Worm (Caenorhabditis elegans) whole organism, L2 larva: ENCODE results near the gene fbxa-26.
A peak's percentile ranks its signal among the peaks of the same experiment; 100 is the strongest.

Experiments used
- F13H6.1 ChIP-seq: sonication (generic microtip); optimal IDR thresholded peaks from 2 replicates; lab custom pipeline; 2016; ENCODE audit warnings: missing genetic modification characterization, missing compliant biosample characterization
- alr-1 ChIP-seq: fragments of 150-350 bp; optimal IDR thresholded peaks from 2 replicates; lab custom pipeline; 2014; ENCODE audit warnings: missing biosample characterization, missing genetic modification characterization
- ceh-16 ChIP-seq: fragments of 150-350 bp; optimal IDR thresholded peaks from 2 replicates; lab custom pipeline; 2014; ENCODE audit warnings: missing biosample characterization, missing genetic modification characterization
- ceh-82 ChIP-seq: fragments of 150-350 bp; optimal IDR thresholded peaks from 2 replicates; lab custom pipeline; 2014; ENCODE audit warnings: missing biosample characterization, missing genetic modification characterization
- crh-2 ChIP-seq: sonication (generic microtip); optimal IDR thresholded peaks from 2 replicates; lab custom pipeline; 2017; ENCODE audit warnings: missing biosample characterization, missing genetic modification characterization
- dmd-4 ChIP-seq: sonication (generic microtip); optimal IDR thresholded peaks from 2 replicates; lab custom pipeline; 2017; ENCODE audit warnings: missing biosample characterization, missing genetic modification characterization
- egl-27 ChIP-seq: sonication (generic microtip); optimal IDR thresholded peaks from 3 replicates; lab custom pipeline; 2017; ENCODE audit warnings: missing biosample characterization, missing genetic modification reagents, missing genetic modification characterization
- elt-3 ChIP-seq: sonication (generic microtip); optimal IDR thresholded peaks from 2 replicates; lab custom pipeline; 2017; ENCODE audit warnings: missing biosample characterization, missing genetic modification characterization
- fos-1 ChIP-seq: fragments of 150-350 bp; optimal IDR thresholded peaks from 2 replicates; lab custom pipeline; 2014; ENCODE audit warnings: missing biosample characterization, missing genetic modification characterization
- gmeb-1 ChIP-seq: fragments of 150-350 bp; optimal IDR thresholded peaks from 2 replicates; lab custom pipeline; 2014; ENCODE audit warnings: missing biosample characterization, missing genetic modification characterization
- lin-11 ChIP-seq: fragments of 150-350 bp; sonication (generic microtip); optimal IDR thresholded peaks from 2 replicates; lab custom pipeline; 2014; ENCODE audit warnings: missing biosample characterization, missing genetic modification characterization, inconsistent platforms, mixed read lengths
- lsy-2 ChIP-seq, 2 experiments: fragments of 150-350 bp in 1 of 2; sonication (generic microtip) in 1 of 2; optimal IDR thresholded peaks; 2 replicates each; lab custom pipeline; 2014 to 2017; ENCODE audit warnings: missing biosample characterization in 2 of 2, missing genetic modification characterization in 2 of 2
- mab-5 ChIP-seq: fragments of 150-350 bp; optimal IDR thresholded peaks from 2 replicates; lab custom pipeline; 2014; ENCODE audit warnings: missing biosample characterization, missing genetic modification characterization
- mbf-1 ChIP-seq: sonication (generic microtip); optimal IDR thresholded peaks from 2 replicates; lab custom pipeline; 2017; ENCODE audit warnings: missing biosample characterization, missing genetic modification characterization
- mdl-1 ChIP-seq, 2 experiments: fragments of 150-350 bp in 1 of 2; sonication (generic microtip) in 1 of 2; optimal IDR thresholded peaks; 2 replicates each; lab custom pipeline; 2017; ENCODE audit warnings: missing biosample characterization in 2 of 2, missing genetic modification characterization in 2 of 2
- nhr-10 ChIP-seq: sonication (generic microtip); optimal IDR thresholded peaks from 2 replicates; lab custom pipeline; 2017; ENCODE audit warnings: missing biosample characterization, missing genetic modification characterization
- nhr-11 ChIP-seq: fragments of 150-350 bp; optimal IDR thresholded peaks from 2 replicates; lab custom pipeline; 2014; ENCODE audit warnings: missing biosample characterization, missing genetic modification characterization
- nhr-129 ChIP-seq: fragments of 150-350 bp; optimal IDR thresholded peaks from 2 replicates; lab custom pipeline; 2014; ENCODE audit warnings: missing biosample characterization, missing genetic modification characterization
- nhr-23 ChIP-seq: fragments of 150-350 bp; optimal IDR thresholded peaks from 2 replicates; lab custom pipeline; 2014; ENCODE audit warnings: missing biosample characterization, missing genetic modification reagents, missing genetic modification characterization
- nhr-237 ChIP-seq: fragments of 150-350 bp; optimal IDR thresholded peaks from 2 replicates; lab custom pipeline; 2014; ENCODE audit warnings: missing biosample characterization, missing genetic modification characterization
- nhr-25 ChIP-seq: fragments of 150-350 bp; sonication (generic microtip); optimal IDR thresholded peaks from 3 replicates; lab custom pipeline; 2014; ENCODE audit warnings: missing biosample characterization, missing genetic modification characterization
- nhr-6 ChIP-seq: fragments of 150-350 bp; optimal IDR thresholded peaks from 2 replicates; lab custom pipeline; 2014; ENCODE audit warnings: missing biosample characterization, missing genetic modification characterization
- nhr-77 ChIP-seq: fragments of 150-350 bp; optimal IDR thresholded peaks from 2 replicates; lab custom pipeline; 2014; ENCODE audit warnings: missing biosample characterization, missing genetic modification characterization
- sem-4 ChIP-seq: fragments of 150-350 bp; optimal IDR thresholded peaks from 2 replicates; lab custom pipeline; 2014; ENCODE audit warnings: missing biosample characterization, missing genetic modification reagents, missing genetic modification characterization
- sma-3 ChIP-seq: sonication (generic microtip); optimal IDR thresholded peaks from 2 replicates; lab custom pipeline; 2016; ENCODE audit warnings: missing genetic modification reagents, missing genetic modification characterization, missing compliant biosample characterization
- sma-9 ChIP-seq, 2 experiments: fragments of 150-350 bp in 1 of 2; sonication (generic microtip) in 1 of 2; optimal IDR thresholded peaks; 2 replicates each; lab custom pipeline; 2014 to 2016; ENCODE audit warnings: missing genetic modification characterization in 2 of 2, mild to moderate bottlenecking in 1 of 2, missing biosample characterization in 1 of 2, missing compliant biosample characterization in 1 of 2, missing genetic modification reagents in 1 of 2, moderate library complexity in 1 of 2
- snpc-4 ChIP-seq: fragments of 150-350 bp; optimal IDR thresholded peaks from 2 replicates; lab custom pipeline; 2014; ENCODE audit warnings: missing biosample characterization, missing genetic modification characterization
- unc-55 ChIP-seq: fragments of 150-350 bp; sonication (generic microtip); optimal IDR thresholded peaks from 3 replicates; lab custom pipeline; 2014; ENCODE audit warnings: missing biosample characterization, missing genetic modification reagents, missing genetic modification characterization
- zag-1 ChIP-seq: fragments of 150-350 bp; optimal IDR thresholded peaks from 2 replicates; lab custom pipeline; 2014; ENCODE audit warnings: missing biosample characterization, missing genetic modification characterization
- ztf-4 ChIP-seq: fragments of 150-350 bp; optimal IDR thresholded peaks from 2 replicates; lab custom pipeline; 2014; ENCODE audit warnings: missing biosample characterization, missing genetic modification characterization

The fbxa-26 gene

DNA sequence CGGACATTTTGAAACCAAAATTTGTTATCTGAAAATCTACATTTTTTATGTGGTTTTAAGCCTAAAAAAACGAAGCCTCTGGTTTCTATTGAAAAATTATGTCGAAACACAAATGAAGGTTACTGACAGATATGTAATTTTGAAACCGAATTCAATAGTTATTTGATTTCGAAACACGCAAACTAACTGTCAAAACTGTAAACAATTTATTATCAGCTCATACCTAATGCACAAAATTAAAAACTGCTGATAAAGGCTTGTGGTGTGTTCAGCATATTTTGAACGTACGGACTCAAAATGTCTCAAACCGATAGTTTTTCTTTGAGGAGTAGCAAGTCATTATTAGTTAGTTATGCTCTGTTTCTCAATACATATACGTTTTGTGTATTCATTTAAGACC, at the start of gene fbxa-26:
Gene fbxa-26 (minus strand): TSS at position 35 of the 400 bp plus-strand sequence.
- TF ChIP-seq fos-1 (peak; percentile 48), mdl-1 (tag; optimal IDR thresholded peaks at IDR 0.05; lab: Kevin White, UChicago) (no peak), crh-2 (no peak), snpc-4 (tag; lab: Kevin White, UChicago) (no peak), mbf-1 (no peak)

ce11 chrIII:1391752-1392151, 49.4 kb upstream of the fbxa-26 start, which contains the start of gene pals-17:
pals-17 (minus strand) TSS chrIII:1391852.
- TF ChIP-seq nhr-10 (tag; lab: Kevin White, UChicago) = no peak
- TF ChIP-seq, all 48 proteins: peak for 0

- TF ChIP-seq sma-9 (GFP tag; optimal IDR thresholded peaks at IDR 0.05; lab: Kevin White, UChicago) = peak; percentile 37
- TF ChIP-seq sma-9 (tag; optimal IDR thresholded peaks at IDR 0.05; lab: Kevin White, UChicago) = no peak
- peak; percentile 98 for TF ChIP-seq fos-1
- TF ChIP-seq snpc-4 (tag; lab: Kevin White, UChicago) = no peak
- TF ChIP-seq crh-2 = peak; percentile 10
- TF ChIP-seq ceh-16 (tag; lab: Kevin White, UChicago) = no peak
- TF ChIP-seq, all 48 proteins: peak for 3
Measured at ce11 chrIII:1389988-1390387, 47.7 kb upstream of the fbxa-26 start.

ce11 chrIII:1388274-1389058, 46.1 kb upstream of the fbxa-26 start, which contains the start of gene pals-20:
pals-20 (minus strand) TSS chrIII:1388324.
- TF ChIP-seq fos-1 (peak; percentile 67), sem-4 (tag; lab: Kevin White, UChicago) (no peak)

DNA sequence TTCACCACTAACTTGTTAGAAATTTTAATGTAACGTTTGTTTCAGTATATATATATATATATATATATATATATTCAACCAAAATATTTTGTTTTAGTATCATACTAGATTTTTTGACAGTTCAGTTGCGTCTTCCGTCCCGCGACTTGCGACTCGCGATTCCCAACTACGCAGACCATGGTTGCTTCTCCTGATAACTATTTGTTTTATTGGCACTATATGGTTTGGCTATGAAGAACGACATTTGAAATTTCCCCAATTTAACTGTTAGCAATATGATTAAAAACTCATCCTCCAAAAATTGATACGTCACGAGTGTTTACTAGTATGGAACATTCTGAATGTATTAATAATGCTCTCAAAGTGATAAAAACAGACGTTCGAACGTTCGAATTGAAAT, 42.4 kb upstream of the fbxa-26 start:
- TF ChIP-seq nhr-6 = no peak
- no peak for TF ChIP-seq nhr-23 (tag; lab: Kevin White, UChicago)
- TF ChIP-seq fos-1 = peak; percentile 32

- TF ChIP-seq unc-55 (GFP tag; lab: Kevin White, UChicago) (no peak), gmeb-1 (tag; lab: Kevin White, UChicago) (peak; percentile 4), fos-1 (peak; percentile 87)
Measured at ce11 chrIII:1384092-1384491, 41.8 kb upstream of the fbxa-26 start, which contains the start of the genes fbxa-138 and Y82E9BR.5. fbxa-138 (minus strand) TSS chrIII:1384252. Y82E9BR.5 (plus strand) TSS chrIII:1384370.

ce11 chrIII:1383483-1383882, 41.2 kb upstream of the fbxa-26 start:
- no peak for TF ChIP-seq egl-27
- no peak for TF ChIP-seq mab-5 (tag; lab: Kevin White, UChicago)
- TF ChIP-seq lin-11 (tag; lab: Kevin White, UChicago) = no peak
- TF ChIP-seq nhr-237 (tag; lab: Kevin White, UChicago) = no peak
- TF ChIP-seq nhr-23 (tag; lab: Kevin White, UChicago) = no peak
- no peak for TF ChIP-seq dmd-4 (tag; lab: Kevin White, UChicago)
- TF ChIP-seq zag-1 (tag; lab: Kevin White, UChicago) = no peak

DNA sequence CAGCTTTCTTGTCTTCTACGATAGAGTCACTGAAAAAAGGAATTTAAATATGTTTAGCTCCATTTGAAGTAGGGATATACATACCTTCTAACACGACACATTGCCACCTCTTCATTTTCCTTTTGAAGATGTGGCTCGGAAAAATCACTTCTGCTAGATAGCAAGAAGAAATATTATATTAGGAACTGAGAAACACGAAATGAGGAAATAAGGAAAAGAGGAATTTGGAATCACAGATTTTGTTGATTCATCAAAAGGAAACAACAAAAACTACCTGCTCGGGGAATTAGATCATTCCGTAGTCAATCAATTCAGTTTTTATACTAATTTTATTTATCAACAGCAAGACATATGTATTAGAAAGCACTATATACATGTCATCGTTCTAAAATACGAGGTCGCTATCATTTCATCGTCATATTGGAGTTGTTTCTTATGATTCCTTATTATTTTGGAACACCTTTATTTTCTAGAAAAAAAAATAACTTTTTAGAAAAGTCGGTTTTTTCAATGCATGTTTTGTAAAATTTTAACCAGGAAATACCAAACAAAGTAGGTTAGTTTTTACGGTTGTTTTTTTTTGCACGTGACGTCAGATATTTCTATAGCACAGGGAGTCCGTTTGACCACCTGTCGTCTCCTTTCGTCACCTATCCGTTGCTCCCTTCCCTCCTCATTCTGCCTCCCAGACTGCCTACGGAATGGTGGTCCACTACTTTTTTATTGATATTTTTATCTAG, 38.4 kb upstream of the fbxa-26 start, which contains the start of the genes pals-21 and Y82E9BR.6:
Gene pals-21 (minus strand): TSS at position 101 of the 740 bp plus-strand sequence.
Gene Y82E9BR.6 (plus strand): TSS at position 690 of the 740 bp plus-strand sequence.
- TF ChIP-seq lsy-2 (tag; optimal IDR thresholded peaks at IDR 0.05; lab: Kevin White, UChicago) = no peak
- no peak for TF ChIP-seq gmeb-1 (tag; lab: Kevin White, UChicago)
- TF ChIP-seq nhr-77 (tag; lab: Kevin White, UChicago) = no peak
- no peak for TF ChIP-seq sem-4 (tag; lab: Kevin White, UChicago)
- TF ChIP-seq ztf-4 (tag; lab: Kevin White, UChicago) = no peak
- TF ChIP-seq nhr-11 (tag; lab: Kevin White, UChicago) = no peak
- no peak for TF ChIP-seq nhr-25
- TF ChIP-seq zag-1 (tag; lab: Kevin White, UChicago) = no peak
- no peak for TF ChIP-seq nhr-10 (tag; lab: Kevin White, UChicago)
- TF ChIP-seq egl-27 = no peak
- no peak for TF ChIP-seq nhr-129 (tag; lab: Kevin White, UChicago)
- TF ChIP-seq fos-1 = no peak
- no peak for TF ChIP-seq alr-1 (tag; lab: Kevin White, UChicago)
- no peak for TF ChIP-seq sma-3 (GFP tag; lab: Kevin White, UChicago)
- TF ChIP-seq ceh-82 (tag; lab: Kevin White, UChicago) = no peak
- no peak for TF ChIP-seq F13H6.1 (tag; lab: Kevin White, UChicago)
- TF ChIP-seq elt-3 (tag; lab: Kevin White, UChicago) = no peak
- TF ChIP-seq nhr-23 (tag; lab: Kevin White, UChicago) = no peak
- TF ChIP-seq ceh-16 (tag; lab: Kevin White, UChicago) = no peak
